Worm (Caenorhabditis elegans) whole organism, L4 larva: ENCODE measurements around the gene T07G12.3.

ENCODE experiments used
- ceh-82 ChIP-seq: sonication (generic microtip); optimal IDR thresholded peaks from 2 replicates; lab custom pipeline; 2017; ENCODE audit warnings: missing biosample characterization, missing genetic modification characterization
- fos-1 ChIP-seq: fragments of 150-350 bp; optimal IDR thresholded peaks from 2 replicates; lab custom pipeline; 2014; ENCODE audit warnings: missing biosample characterization, missing genetic modification characterization
- pha-4 ChIP-seq, 2 experiments: fragments of 150-350 bp in 1 of 2; fragments of 200-800 bp in 1 of 2; sonication (Bioruptor generic) in 1 of 2; IDR thresholded peaks in 1 of 2; optimal IDR thresholded peaks in 1 of 2; 2 replicates each; pipeline versions ENCODE4 v1.3.6 to Lab custom; 2014 to 2022; ENCODE audit warnings: missing genetic modification characterization in 2 of 2, missing genetic modification reagents in 2 of 2, missing biosample characterization in 1 of 2, missing compliant biosample characterization in 1 of 2
- php-3 ChIP-seq: fragments of 200-800 bp; sonication (Bioruptor generic); IDR thresholded peaks from 2 replicates; pipeline ENCODE4 v1.3.6; 2022; ENCODE audit warnings: missing genetic modification reagents, missing genetic modification characterization, missing compliant biosample characterization

DNA sequence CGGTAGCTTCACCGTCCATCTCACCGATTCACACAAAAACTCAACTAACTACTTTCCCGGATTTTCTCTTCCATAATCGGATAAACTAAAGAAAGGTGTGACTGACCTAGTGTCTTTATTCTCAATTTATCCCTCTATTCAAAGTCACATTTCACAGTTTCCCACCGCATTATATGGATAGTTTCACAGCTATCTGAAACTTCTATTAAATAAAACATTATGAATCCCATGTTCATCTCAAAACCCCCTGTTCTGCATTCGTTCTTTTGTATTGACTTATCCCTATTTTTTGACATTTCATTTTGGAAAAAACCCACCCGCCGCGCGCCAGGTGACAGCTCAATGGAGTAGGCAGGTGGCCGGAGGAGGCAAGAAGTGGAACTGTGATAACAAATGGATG, 34.1 kb downstream of the T07G12.3 start:
- no peak for TF ChIP-seq pha-4 (GFP tag; IDR thresholded peaks at IDR 0.05; lab: Robert Waterston, UW)
- TF ChIP-seq pha-4 (tag; optimal IDR thresholded peaks at IDR 0.05; lab: Kevin White, UChicago) = no peak
- TF ChIP-seq ceh-82 (tag; lab: Kevin White, UChicago) = no peak
- TF ChIP-seq fos-1 (tag; lab: Kevin White, UChicago) = no peak
- no peak for TF ChIP-seq php-3
